Worm (Caenorhabditis elegans): ENCODE results near the gene M176.9.
"Not testable (repeated sequence)": the region's sequence is repeated elsewhere in the genome, so short reads cannot be mapped to it uniquely, and the experiment has no call there.

Gene M176.9

ce11 chrII:9411497-9411896, at the start of gene M176.9:
TSS of gene M176.9 (minus strand) at chrII:9411597.
- no peak for TF ChIP-seq alr-1 (tag; optimal IDR thresholded peaks at IDR 0.05)
- TF ChIP-seq skn-1 (tag; optimal IDR thresholded peaks at IDR 0.05): no peak
- TF ChIP-seq nhr-25 (tag; optimal IDR thresholded peaks at IDR 0.05): no peak
- no peak for TF ChIP-seq nhr-23 (tag; optimal IDR thresholded peaks at IDR 0.05)
- TF ChIP-seq lin-39 (tag; optimal IDR thresholded peaks at IDR 0.05): no peak
- no peak for TF ChIP-seq sma-9 (GFP tag; optimal IDR thresholded peaks at IDR 0.05)
- no peak for TF ChIP-seq sma-9 (tag; optimal IDR thresholded peaks at IDR 0.05)
- TF ChIP-seq sem-4 (tag; optimal IDR thresholded peaks at IDR 0.05): no peak

- not testable (repeated sequence) for TF ChIP-seq nhr-11, gmeb-1, mdl-1 (tag; optimal IDR thresholded peaks at IDR 0.05)
Observed at ce11 chrII:9459462-9459861, 48.1 kb upstream of the M176.9 start, which contains the start of gene R09D1.14. TSS of gene R09D1.14 (minus strand) at chrII:9459562.

ce11 chrII:9454304-9454703, 42.9 kb upstream of the M176.9 start, which contains the start of gene chil-19:
TSS of gene chil-19 (minus strand) at chrII:9454404.
- TF ChIP-seq gmeb-1 (tag; optimal IDR thresholded peaks at IDR 0.05) (no peak), sma-9 (GFP tag; optimal IDR thresholded peaks at IDR 0.05) (no peak), sma-9 (tag; optimal IDR thresholded peaks at IDR 0.05) (no peak), nhr-21 (tag; optimal IDR thresholded peaks at IDR 0.05) (no peak), Y55F3AM.14 (GFP tag; optimal IDR thresholded peaks at IDR 0.05) (no peak), R02D3.7 (tag; optimal IDR thresholded peaks at IDR 0.05) (no peak), F13H6.1 (tag; optimal IDR thresholded peaks at IDR 0.05) (no peak)

- not testable (repeated sequence) for TF ChIP-seq lin-11, ZK546.5, nhr-10 (tag; optimal IDR thresholded peaks at IDR 0.05)
Observed at ce11 chrII:9452172-9452571, 40.8 kb upstream of the M176.9 start, which contains the start of gene R09D1.12. TSS of gene R09D1.12 (minus strand) at chrII:9452272.

ce11 chrII:9447965-9448364, 36.6 kb upstream of the M176.9 start, which contains the start of gene chil-18:
TSS of gene chil-18 (plus strand) at chrII:9448265.
- TF ChIP-seq Y55F3AM.14 (GFP tag; optimal IDR thresholded peaks at IDR 0.05) (no peak), C34F6.9 (tag; optimal IDR thresholded peaks at IDR 0.05) (no peak), mab-5 (tag; optimal IDR thresholded peaks at IDR 0.05) (no peak), alr-1 (tag; optimal IDR thresholded peaks at IDR 0.05) (no peak), dmd-4 (tag; optimal IDR thresholded peaks at IDR 0.05) (no peak), unc-39 (tag; optimal IDR thresholded peaks at IDR 0.05) (no peak), nhr-6 (tag; optimal IDR thresholded peaks at IDR 0.05) (no peak), mbf-1 (tag; optimal IDR thresholded peaks at IDR 0.05) (no peak), blmp-1 (tag; optimal IDR thresholded peaks at IDR 0.05; ENCODE audit: insufficient read depth) (no peak), nhr-23 (tag; optimal IDR thresholded peaks at IDR 0.05) (no peak), lin-11 (tag; optimal IDR thresholded peaks at IDR 0.05) (no peak), nhr-21 (tag; optimal IDR thresholded peaks at IDR 0.05) (no peak)

- TF ChIP-seq unc-39 (tag; optimal IDR thresholded peaks at IDR 0.05): no peak
- no peak for TF ChIP-seq lin-13 (GFP tag; optimal IDR thresholded peaks at IDR 0.05)
- TF ChIP-seq elt-1 (tag; optimal IDR thresholded peaks at IDR 0.05): no peak
- TF ChIP-seq lsy-2 (tag; optimal IDR thresholded peaks at IDR 0.05): no peak
- no peak for TF ChIP-seq sma-3 (GFP tag; optimal IDR thresholded peaks at IDR 0.05)
- no peak for TF ChIP-seq snpc-4 (tag; optimal IDR thresholded peaks at IDR 0.05)
- no peak for TF ChIP-seq blmp-1 (tag; optimal IDR thresholded peaks at IDR 0.05; ENCODE audit: insufficient read depth)
- TF ChIP-seq R02D3.7 (tag; optimal IDR thresholded peaks at IDR 0.05): no peak
Observed at ce11 chrII:9445368-9445767, 34.0 kb upstream of the M176.9 start, which contains the start of gene R09D1.13. TSS of gene R09D1.13 (minus strand) at chrII:9445468.

ce11 chrII:9443522-9443921, 32.1 kb upstream of the M176.9 start, which contains the start of gene chil-15:
TSS of gene chil-15 (minus strand) at chrII:9443622.
- TF ChIP-seq nhr-25 (tag; optimal IDR thresholded peaks at IDR 0.05) (no peak), nhr-77 (tag; optimal IDR thresholded peaks at IDR 0.05) (no peak), zag-1 (tag; optimal IDR thresholded peaks at IDR 0.05) (no peak), ceh-82 (tag; optimal IDR thresholded peaks at IDR 0.05) (no peak), gmeb-1 (tag; optimal IDR thresholded peaks at IDR 0.05) (no peak), sma-3 (GFP tag; optimal IDR thresholded peaks at IDR 0.05) (no peak), mbf-1 (tag; optimal IDR thresholded peaks at IDR 0.05) (no peak)

Measured in whole organism, L2 larva.